Fruit fly (Drosophila melanogaster): ENCODE measurements around the gene CG13297.

DNA sequence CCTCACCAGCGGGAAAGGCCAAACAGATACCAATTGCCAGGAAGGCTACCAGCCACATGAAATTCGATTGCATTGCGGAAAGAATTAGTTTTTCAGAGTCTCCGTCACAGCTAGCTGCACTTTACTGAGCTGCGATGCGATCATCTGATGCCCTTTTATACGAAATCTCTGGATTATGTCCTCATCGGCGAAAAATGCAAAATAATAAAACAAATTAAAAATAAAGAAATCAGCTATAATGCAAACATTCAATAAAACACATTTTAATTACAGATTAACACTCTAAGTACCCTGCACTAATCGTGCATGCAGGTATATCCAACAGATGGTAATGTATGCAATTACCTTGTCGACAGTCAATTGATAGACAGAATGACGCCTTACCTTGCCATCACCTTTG lies 25.2 kb downstream of the CG13297 start, which contains the start of gene Cpr65Au:
- TF ChIP-seq pan (optimal IDR thresholded peaks at IDR 0.05) (no peak), br (GFP tag; optimal IDR thresholded peaks at IDR 0.05) (no peak), OdsH (GFP tag; optimal IDR thresholded peaks at IDR 0.05) (no peak), Hnf4 (GFP tag; optimal IDR thresholded peaks at IDR 0.05) (no peak), fru (GFP tag; optimal IDR thresholded peaks at IDR 0.05) (no peak), ey (GFP tag; optimal IDR thresholded peaks at IDR 0.05) (no peak), dmrt93B (GFP tag; optimal IDR thresholded peaks at IDR 0.05) (no peak), Dfd (GFP tag; optimal IDR thresholded peaks at IDR 0.05) (no peak), psq (GFP tag; optimal IDR thresholded peaks at IDR 0.05) (no peak), h (GFP tag; optimal IDR thresholded peaks at IDR 0.05) (no peak), sage (GFP tag; optimal IDR thresholded peaks at IDR 0.05) (no peak), Mio (GFP tag; optimal IDR thresholded peaks at IDR 0.05) (no peak)

Measured in whole organism, wandering third instar larva.